Worm (Caenorhabditis elegans) whole organism, L4/young adult: ENCODE results near the gene B0034.5.
A peak's percentile ranks its signal among the peaks of the same experiment; 100 is the strongest.

Source experiments
- W03F9.2 ChIP-seq: fragments of 150-350 bp; optimal IDR thresholded peaks from 2 replicates; lab custom pipeline; 2014; ENCODE audit warnings: missing biosample characterization, missing genetic modification characterization
- dao-5 ChIP-seq: sonication (generic microtip); optimal IDR thresholded peaks from 2 replicates; lab custom pipeline; 2016; ENCODE audit warnings: missing genotype, missing genetic modification characterization, moderate library complexity, missing compliant biosample characterization
- him-1 ChIP-seq: sonication (generic microtip); optimal IDR thresholded peaks from 2 replicates; lab custom pipeline; 2016; ENCODE audit warnings: missing genotype, missing genetic modification reagents, missing genetic modification characterization, missing compliant biosample characterization

ce11 chrII:5930095-5930653 is 44.6 kb downstream of the B0034.5 start:
- peak; percentile 55 for TF ChIP-seq W03F9.2 (tag; lab: Kevin White, UChicago)
- TF ChIP-seq him-1 (tag; lab: Kevin White, UChicago): no peak
- no peak for TF ChIP-seq dao-5
